Worm (Caenorhabditis elegans) whole organism, late embryonic: Measurements from ENCODE around the gene cyp-14A2.

Source experiments
- C38D4.7 ChIP-seq: fragments of 200-800 bp; sonication (Bioruptor generic); optimal IDR thresholded peaks from 2 replicates; lab custom pipeline; 2018; ENCODE audit warnings: mild to moderate bottlenecking, missing genetic modification characterization, moderate library complexity, missing compliant biosample characterization
- K09A11.1 ChIP-seq: sonication (generic microtip); optimal IDR thresholded peaks from 2 replicates; lab custom pipeline; 2017; ENCODE audit warnings: antibody characterized with exemption, mild to moderate bottlenecking, missing genetic modification characterization, missing compliant biosample characterization; ENCODE audit not compliant: insufficient read depth
- T23F11.4 ChIP-seq: fragments of 200-800 bp; sonication (Bioruptor generic); optimal IDR thresholded peaks from 2 replicates; lab custom pipeline; 2018; ENCODE audit warnings: mild to moderate bottlenecking, missing genetic modification characterization, missing compliant biosample characterization
- Y22D7AL.16 ChIP-seq: sonication (generic microtip); optimal IDR thresholded peaks from 2 replicates; lab custom pipeline; 2016; ENCODE audit warnings: missing genetic modification characterization, missing compliant biosample characterization
- ama-1 ChIP-seq: fragments of 150-350 bp; optimal IDR thresholded peaks from 2 replicates; lab custom pipeline; 2014
- ceh-14 ChIP-seq: sonication (generic microtip); optimal IDR thresholded peaks from 2 replicates; lab custom pipeline; 2016; ENCODE audit warnings: missing genotype, missing genetic modification characterization, missing compliant biosample characterization
- ceh-18 ChIP-seq: sonication (generic microtip); optimal IDR thresholded peaks from 2 replicates; lab custom pipeline; 2016; ENCODE audit warnings: missing genetic modification characterization, missing compliant biosample characterization
- ceh-19 ChIP-seq: fragments of 200-800 bp; sonication (Bioruptor generic); optimal IDR thresholded peaks from 2 replicates; lab custom pipeline; 2018; ENCODE audit warnings: mild to moderate bottlenecking, missing genetic modification characterization, missing compliant biosample characterization
- ceh-24 ChIP-seq: sonication (generic microtip); optimal IDR thresholded peaks from 2 replicates; lab custom pipeline; 2016; ENCODE audit warnings: mild to moderate bottlenecking, missing genetic modification characterization, missing compliant biosample characterization
- ceh-31 ChIP-seq: sonication (generic microtip); optimal IDR thresholded peaks from 2 replicates; lab custom pipeline; 2016; ENCODE audit warnings: missing genetic modification characterization, missing compliant biosample characterization
- ceh-34 ChIP-seq: sonication (generic microtip); optimal IDR thresholded peaks from 2 replicates; lab custom pipeline; 2016; ENCODE audit warnings: mild to moderate bottlenecking, missing genetic modification characterization, missing compliant biosample characterization
- ceh-45 ChIP-seq: fragments of 200-800 bp; sonication (Bioruptor generic); IDR thresholded peaks from 2 replicates; pipeline ENCODE4 v1.3.6; 2022; ENCODE audit warnings: missing genetic modification reagents, missing genetic modification characterization, missing compliant biosample characterization
- ceh-48 ChIP-seq: sonication (generic microtip); optimal IDR thresholded peaks from 2 replicates; lab custom pipeline; 2016; ENCODE audit warnings: missing genetic modification characterization, inconsistent platforms, missing compliant biosample characterization
- ceh-6 ChIP-seq: fragments of 200-800 bp; sonication (Bioruptor generic); optimal IDR thresholded peaks from 2 replicates; lab custom pipeline; 2018; ENCODE audit warnings: mild to moderate bottlenecking, missing genetic modification characterization, missing compliant biosample characterization
- ceh-9 ChIP-seq: sonication (generic microtip); optimal IDR thresholded peaks from 2 replicates; lab custom pipeline; 2016; ENCODE audit warnings: mild to moderate bottlenecking, missing genetic modification characterization, inconsistent platforms, missing compliant biosample characterization
- dmd-4 ChIP-seq: sonication (generic microtip); optimal IDR thresholded peaks from 2 replicates; lab custom pipeline; 2016; ENCODE audit warnings: borderline replicate concordance, missing genetic modification characterization, missing compliant biosample characterization
- elt-4 ChIP-seq: sonication (generic microtip); optimal IDR thresholded peaks from 2 replicates; lab custom pipeline; 2016; ENCODE audit warnings: missing genetic modification characterization, missing compliant biosample characterization
- ets-4 ChIP-seq: sonication (generic microtip); optimal IDR thresholded peaks from 2 replicates; lab custom pipeline; 2016; ENCODE audit warnings: missing genetic modification characterization, missing compliant biosample characterization
- eyg-1 ChIP-seq: sonication (generic microtip); optimal IDR thresholded peaks from 2 replicates; lab custom pipeline; 2016; ENCODE audit warnings: missing genotype, missing genetic modification characterization, missing compliant biosample characterization
- fax-1 ChIP-seq: sonication (generic microtip); optimal IDR thresholded peaks from 2 replicates; lab custom pipeline; 2016; ENCODE audit warnings: missing genotype, missing genetic modification characterization, missing compliant biosample characterization
- fkh-10 ChIP-seq: fragments of 150-350 bp; optimal IDR thresholded peaks from 2 replicates; lab custom pipeline; 2014; ENCODE audit warnings: missing biosample characterization, missing genetic modification reagents, missing genetic modification characterization
- fkh-6 ChIP-seq: sonication (generic microtip); optimal IDR thresholded peaks from 2 replicates; lab custom pipeline; 2016; ENCODE audit warnings: missing genetic modification characterization, missing compliant biosample characterization
- gmeb-2 ChIP-seq: sonication (generic microtip); optimal IDR thresholded peaks from 2 replicates; lab custom pipeline; 2016; ENCODE audit warnings: missing genetic modification characterization, inconsistent platforms, missing compliant biosample characterization
- hlh-13 ChIP-seq: fragments of 200-800 bp; sonication (Bioruptor generic); optimal IDR thresholded peaks from 2 replicates; lab custom pipeline; 2018; ENCODE audit warnings: mild to moderate bottlenecking, missing genetic modification characterization, missing compliant biosample characterization
- hlh-30 ChIP-seq: sonication (generic microtip); optimal IDR thresholded peaks from 2 replicates; lab custom pipeline; 2017; ENCODE audit warnings: antibody characterized with exemption, missing genetic modification characterization, missing compliant biosample characterization; ENCODE audit not compliant: insufficient read depth
- hlh-8 ChIP-seq: sonication (generic microtip); optimal IDR thresholded peaks from 2 replicates; lab custom pipeline; 2016; ENCODE audit warnings: missing genotype, missing genetic modification characterization, missing compliant biosample characterization
- lin-11 ChIP-seq: fragments of 200-800 bp; sonication (Bioruptor generic); optimal IDR thresholded peaks from 2 replicates; lab custom pipeline; 2018; ENCODE audit warnings: mild to moderate bottlenecking, missing genetic modification characterization, missing compliant biosample characterization
- madf-2 ChIP-seq: sonication (generic microtip); optimal IDR thresholded peaks from 2 replicates; lab custom pipeline; 2017; ENCODE audit warnings: missing genetic modification characterization, missing compliant biosample characterization
- mec-3 ChIP-seq: sonication (generic microtip); optimal IDR thresholded peaks from 2 replicates; lab custom pipeline; 2016; ENCODE audit warnings: borderline replicate concordance, missing genetic modification characterization, missing compliant biosample characterization
- nfya-1 ChIP-seq: sonication (generic microtip); optimal IDR thresholded peaks from 2 replicates; lab custom pipeline; 2017; ENCODE audit warnings: missing genetic modification characterization, mild to moderate bottlenecking, missing compliant biosample characterization, antibody characterized with exemption, moderate library complexity
- nhr-11 ChIP-seq: fragments of 150-350 bp; optimal IDR thresholded peaks from 2 replicates; lab custom pipeline; 2014; ENCODE audit warnings: missing biosample characterization, missing genetic modification characterization
- nhr-232 ChIP-seq: sonication (generic microtip); optimal IDR thresholded peaks from 2 replicates; lab custom pipeline; 2016; ENCODE audit warnings: missing genetic modification characterization, missing compliant biosample characterization
- npax-4 ChIP-seq: sonication (generic microtip); optimal IDR thresholded peaks from 2 replicates; lab custom pipeline; 2016; ENCODE audit warnings: missing genetic modification characterization, missing compliant biosample characterization
- pros-1 ChIP-seq: fragments of 150-350 bp; optimal IDR thresholded peaks from 2 replicates; lab custom pipeline; 2014; ENCODE audit warnings: missing biosample characterization, missing genetic modification reagents, missing genetic modification characterization
- rnt-1 ChIP-seq: sonication (generic microtip); optimal IDR thresholded peaks from 2 replicates; lab custom pipeline; 2016; ENCODE audit warnings: missing genetic modification characterization, missing compliant biosample characterization
- sdc-2 ChIP-seq: sonication (generic microtip); optimal IDR thresholded peaks from 2 replicates; lab custom pipeline; 2016; ENCODE audit warnings: missing genotype, missing genetic modification characterization, missing compliant biosample characterization
- sox-4 ChIP-seq: sonication (generic microtip); optimal IDR thresholded peaks from 2 replicates; lab custom pipeline; 2017; ENCODE audit warnings: mild to moderate bottlenecking, missing genetic modification characterization, inconsistent platforms, missing compliant biosample characterization
- syd-9 ChIP-seq: sonication (generic microtip); optimal IDR thresholded peaks from 2 replicates; lab custom pipeline; 2016; ENCODE audit warnings: mild to moderate bottlenecking, missing genetic modification characterization, moderate library complexity, missing compliant biosample characterization
- tbx-2 ChIP-seq: sonication (generic microtip); optimal IDR thresholded peaks from 2 replicates; lab custom pipeline; 2016; ENCODE audit warnings: missing genetic modification characterization, missing compliant biosample characterization
- tbx-7 ChIP-seq: sonication (generic microtip); optimal IDR thresholded peaks from 2 replicates; lab custom pipeline; 2016; ENCODE audit warnings: missing genotype, missing genetic modification characterization, missing compliant biosample characterization
- ttx-3 ChIP-seq: sonication (generic microtip); optimal IDR thresholded peaks from 2 replicates; lab custom pipeline; 2016; ENCODE audit warnings: missing genetic modification reagents, missing genetic modification characterization, missing compliant biosample characterization
- unc-86 ChIP-seq: sonication (generic microtip); optimal IDR thresholded peaks from 2 replicates; lab custom pipeline; 2016; ENCODE audit warnings: missing genetic modification characterization, missing compliant biosample characterization
- ztf-16 ChIP-seq: sonication (generic microtip); optimal IDR thresholded peaks from 2 replicates; lab custom pipeline; 2017; ENCODE audit warnings: missing genetic modification characterization, missing compliant biosample characterization

The cyp-14A2 gene

ce11 chrX:13242231-13242630, 27.3 kb downstream of the cyp-14A2 start, which contains the start of gene K08H2.5:
Gene K08H2.5 (minus strand): TSS chrX:13242331.
- no peak for TF ChIP-seq tbx-7 (tag; lab: Kevin White, UChicago)
- no peak for TF ChIP-seq ceh-31 (tag; lab: Kevin White, UChicago)

- TF ChIP-seq unc-86 (tag; lab: Kevin White, UChicago) (no peak), T23F11.4 (GFP tag; lab: Kevin White, UChicago) (no peak), ceh-24 (tag; lab: Kevin White, UChicago) (no peak), Y22D7AL.16 (tag; lab: Kevin White, UChicago) (no peak), madf-2 (tag; lab: Kevin White, UChicago) (no peak), ceh-9 (tag; lab: Kevin White, UChicago) (no peak), syd-9 (tag; lab: Kevin White, UChicago) (no peak), hlh-30 (tag; lab: Kevin White, UChicago) (no peak), gmeb-2 (tag; lab: Kevin White, UChicago) (no peak), npax-4 (tag; lab: Kevin White, UChicago) (no peak), nfya-1 (tag; lab: Kevin White, UChicago) (no peak), fkh-10 (no peak), C38D4.7 (GFP tag; lab: Kevin White, UChicago) (no peak), tbx-2 (tag; lab: Kevin White, UChicago) (no peak), sox-4 (tag; lab: Kevin White, UChicago) (no peak), fax-1 (tag; lab: Kevin White, UChicago) (no peak), elt-4 (no peak)
Measured at ce11 chrX:13238197-13238596, 31.3 kb downstream of the cyp-14A2 start, which contains the start of gene K08H2.4. Gene K08H2.4 (plus strand): TSS chrX:13238497.

DNA sequence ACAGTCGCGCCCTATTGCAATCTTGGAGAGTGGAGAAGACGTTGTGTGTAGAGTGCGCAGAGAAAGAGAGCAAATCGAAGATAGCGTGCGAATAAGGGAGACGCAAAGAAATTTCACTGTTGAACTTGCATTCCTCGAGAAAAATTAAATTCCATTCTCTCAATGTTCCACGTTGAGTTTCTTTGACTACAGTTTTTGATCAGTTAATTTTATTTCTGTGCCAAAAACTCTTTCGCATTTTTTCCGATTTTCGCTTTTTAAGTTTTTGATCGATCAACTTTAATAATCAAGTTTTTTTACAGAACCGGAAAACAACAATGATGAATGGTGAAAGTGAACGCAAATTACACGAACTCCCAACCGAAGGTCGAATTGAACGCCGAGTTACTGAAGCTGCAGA, 32.4 kb downstream of the cyp-14A2 start, which contains the start of gene K08H2.3:
Gene K08H2.3, plus strand, starts transcription at position 301 of the 400 bp plus-strand sequence.
- TF ChIP-seq ceh-18: no peak
- TF ChIP-seq ets-4 (tag; lab: Kevin White, UChicago): no peak
- no peak for TF ChIP-seq ceh-6 (GFP tag; lab: Kevin White, UChicago)
- no peak for TF ChIP-seq pros-1 (tag; lab: Kevin White, UChicago)
- TF ChIP-seq hlh-8: no peak
- TF ChIP-seq sdc-2 (tag; lab: Kevin White, UChicago): no peak
- TF ChIP-seq C38D4.7 (GFP tag; lab: Kevin White, UChicago): no peak
- no peak for TF ChIP-seq hlh-13
- TF ChIP-seq nhr-11 (tag; lab: Kevin White, UChicago): no peak
- TF ChIP-seq npax-4 (tag; lab: Kevin White, UChicago): no peak
- TF ChIP-seq rnt-1 (tag; lab: Kevin White, UChicago): no peak

- TF ChIP-seq ceh-18 (no peak), ceh-19 (GFP tag; lab: Kevin White, UChicago) (no peak), nfya-1 (tag; lab: Kevin White, UChicago) (no peak), dmd-4 (no peak), ttx-3 (tag; lab: Kevin White, UChicago) (no peak), ceh-6 (GFP tag; lab: Kevin White, UChicago) (no peak), rnt-1 (tag; lab: Kevin White, UChicago) (no peak)
Measured at ce11 chrX:13234879-13235278, 34.6 kb downstream of the cyp-14A2 start, which contains the start of gene K08H2.2. Gene K08H2.2 (minus strand): TSS chrX:13234979.

DNA sequence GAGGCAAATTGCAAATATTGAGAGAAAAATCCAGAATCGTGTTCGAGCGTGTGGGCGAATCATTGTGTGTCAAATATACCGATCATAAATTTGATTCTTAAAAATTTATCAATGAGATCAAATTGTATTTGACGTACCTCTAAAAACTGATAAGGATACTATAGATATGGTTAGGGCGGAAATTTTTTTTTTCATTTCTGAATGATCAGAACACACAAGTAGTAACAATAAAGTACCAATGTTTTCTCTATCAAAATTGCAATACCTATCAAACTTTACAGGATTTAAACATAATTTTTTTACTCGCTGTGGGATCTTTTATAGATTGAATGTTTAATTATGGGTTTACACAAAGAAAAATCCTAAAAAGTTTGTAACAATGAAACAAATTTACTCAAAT, 37.2 kb downstream of the cyp-14A2 start, which contains the start of gene bgnt-1.5:
Gene bgnt-1.5, minus strand, starts transcription at position 101 of the 400 bp plus-strand sequence.
- TF ChIP-seq C38D4.7 (GFP tag; lab: Kevin White, UChicago) (no peak), fkh-6 (tag; lab: Kevin White, UChicago) (no peak), ama-1 (lab: Kevin White, UChicago) (no peak), ceh-48 (no peak), nhr-232 (tag; lab: Kevin White, UChicago) (no peak), ceh-14 (tag; lab: Kevin White, UChicago) (no peak), sdc-2 (tag; lab: Kevin White, UChicago) (no peak), eyg-1 (tag; lab: Kevin White, UChicago) (no peak), lin-11 (tag; lab: Kevin White, UChicago) (no peak), ceh-34 (tag; lab: Kevin White, UChicago) (no peak), elt-4 (no peak), ceh-24 (tag; lab: Kevin White, UChicago) (no peak), ztf-16 (tag; lab: Kevin White, UChicago) (no peak), mec-3 (tag; lab: Kevin White, UChicago) (no peak), K09A11.1 (no peak), unc-86 (tag; lab: Kevin White, UChicago) (no peak), nhr-11 (tag; lab: Kevin White, UChicago) (no peak), ceh-45 (GFP tag; lab: Robert Waterston, UW) (no peak)
- TF ChIP-seq, all 69 proteins: peak for 0
